Fruit fly (Drosophila melanogaster) whole organism, embryonic: ENCODE data around the gene CG13810.

Experiments used
- Antp ChIP-seq: fragments of 200-800 bp; sonication (Bioruptor generic); optimal IDR thresholded peaks from 3 replicates; lab custom pipeline; 2016; ENCODE audit warnings: missing biosample characterization, missing genetic modification characterization
- Awh ChIP-seq: fragments of 200-800 bp; sonication (Bioruptor generic); IDR thresholded peaks from 2 replicates; pipeline ENCODE4, ENCODE4 v1.3.6; 2022; ENCODE audit warnings: missing biosample characterization, missing genetic modification characterization
- CG10565 ChIP-seq: fragments of 200-800 bp; sonication (Bioruptor generic); optimal IDR thresholded peaks from 3 replicates; lab custom pipeline; 2016; ENCODE audit warnings: missing biosample characterization, mild to moderate bottlenecking, missing genetic modification characterization
- CG11247 ChIP-seq: fragments of 200-800 bp; sonication (Bioruptor generic); IDR thresholded peaks from 2 replicates; pipeline ENCODE4 v1.3.6; 2022; ENCODE audit warnings: missing biosample characterization, missing genetic modification characterization
- CG12299 ChIP-seq: fragments of 200-800 bp; sonication (Bioruptor generic); optimal IDR thresholded peaks from 2 replicates; lab custom pipeline; 2018; ENCODE audit warnings: missing biosample characterization, mild to moderate bottlenecking, missing genetic modification characterization
- CG13123 ChIP-seq: fragments of 200-800 bp; sonication (Bioruptor generic); optimal IDR thresholded peaks from 2 replicates; lab custom pipeline; 2016; ENCODE audit warnings: missing biosample characterization, missing genetic modification characterization
- CG13287 ChIP-seq: fragments of 200-800 bp; sonication (Bioruptor generic); IDR thresholded peaks from 2 replicates; pipeline ENCODE4 v1.3.6; 2022; ENCODE audit warnings: missing biosample characterization, missing genetic modification characterization; ENCODE audit not compliant: partially characterized antibody
- CG14441 ChIP-seq: fragments of 200-800 bp; sonication (Bioruptor generic); IDR thresholded peaks from 2 replicates; pipeline ENCODE4 v1.3.6; 2022; ENCODE audit warnings: missing biosample characterization, missing genetic modification characterization
- CG1602 ChIP-seq: fragments of 200-800 bp; sonication (Bioruptor generic); optimal IDR thresholded peaks from 3 replicates; lab custom pipeline; 2016; ENCODE audit warnings: missing biosample characterization, missing genetic modification characterization
- CG16779 ChIP-seq: fragments of 200-800 bp; sonication (Bioruptor generic); IDR thresholded peaks from 2 replicates; pipeline ENCODE4 v1.3.6; 2022; ENCODE audit warnings: missing biosample characterization, missing genetic modification characterization
- CG17612 ChIP-seq: fragments of 200-800 bp; sonication (Bioruptor generic); IDR thresholded peaks from 2 replicates; pipeline ENCODE4 v1.3.6; 2022; ENCODE audit warnings: missing biosample characterization, missing genetic modification characterization
- CG3726 ChIP-seq: fragments of 200-800 bp; sonication (Bioruptor generic); IDR thresholded peaks from 3 replicates; pipeline ENCODE4, ENCODE4 v1.3.6; 2022; ENCODE audit warnings: missing biosample characterization, missing genetic modification characterization
- CG3995 ChIP-seq: fragments of 200-800 bp; sonication (Bioruptor generic); optimal IDR thresholded peaks from 3 replicates; lab custom pipeline; 2016; ENCODE audit warnings: missing biosample characterization, missing genetic modification characterization
- CG4282 ChIP-seq: fragments of 200-800 bp; sonication (Bioruptor generic); optimal IDR thresholded peaks from 2 replicates; lab custom pipeline; 2016; ENCODE audit warnings: missing biosample characterization, missing genetic modification characterization
- CG4404 ChIP-seq: fragments of 200-800 bp; sonication (Bioruptor generic); IDR thresholded peaks from 2 replicates; pipeline ENCODE4 v1.3.6; 2022; ENCODE audit warnings: missing biosample characterization, missing genetic modification characterization
- CG7987 ChIP-seq: fragments of 200-800 bp; sonication (Bioruptor generic); optimal IDR thresholded peaks from 2 replicates; lab custom pipeline; 2018; ENCODE audit warnings: missing biosample characterization, mild to moderate bottlenecking, missing genetic modification characterization, moderate library complexity
- CG8290 ChIP-seq, 3 experiments: fragments of 200-800 bp; sonication (Bioruptor generic); optimal IDR thresholded peaks; 2 replicates each; lab custom pipeline; 2016 to 2019; ENCODE audit warnings: missing biosample characterization in 3 of 3, missing genetic modification characterization in 3 of 3, mild to moderate bottlenecking in 2 of 3, moderate library complexity in 1 of 3
- CG8944 ChIP-seq: fragments of 200-800 bp; sonication (Bioruptor generic); optimal IDR thresholded peaks from 3 replicates; lab custom pipeline; 2016; ENCODE audit warnings: missing biosample characterization, missing genetic modification characterization
- D19B ChIP-seq: fragments of 200-800 bp; sonication (Bioruptor generic); optimal IDR thresholded peaks from 2 replicates; lab custom pipeline; 2017; ENCODE audit warnings: missing biosample characterization, mild to moderate bottlenecking, missing genetic modification characterization
- Dip2 ChIP-seq: fragments of 200-800 bp; sonication (Bioruptor generic); IDR thresholded peaks from 2 replicates; pipeline ENCODE4 v1.3.6; 2022; ENCODE audit warnings: missing biosample characterization, missing genetic modification characterization
- Dip3 ChIP-seq: fragments of 200-800 bp; sonication (Bioruptor generic); optimal IDR thresholded peaks from 3 replicates; lab custom pipeline; 2016; ENCODE audit warnings: missing biosample characterization, missing genetic modification characterization
- Dref ChIP-seq: fragments of 200-800 bp; sonication (Bioruptor generic); IDR thresholded peaks from 2 replicates; pipeline ENCODE4 v1.3.6; 2022; ENCODE audit warnings: missing biosample characterization, missing genetic modification characterization
- E2f2 ChIP-seq: fragments of 200-800 bp; sonication (Bioruptor generic); IDR thresholded peaks from 2 replicates; pipeline ENCODE4 v1.3.6; 2022; ENCODE audit warnings: missing biosample characterization, missing genetic modification characterization
- H15 ChIP-seq: fragments of 200-800 bp; sonication (Bioruptor generic); IDR thresholded peaks from 3 replicates; pipeline ENCODE4 v1.3.6; 2022; ENCODE audit warnings: missing biosample characterization, missing genetic modification characterization
- Hr3 ChIP-seq: fragments of 200-800 bp; sonication (Bioruptor generic); optimal IDR thresholded peaks from 3 replicates; lab custom pipeline; 2016; ENCODE audit warnings: missing biosample characterization, missing genetic modification characterization
- Hr39 ChIP-seq: fragments of >200 bp; optimal IDR thresholded peaks from 2 replicates; lab custom pipeline; 2017
- Lpt ChIP-seq: fragments of >200 bp; optimal IDR thresholded peaks from 2 replicates; lab custom pipeline; 2018; ENCODE audit warnings: missing biosample characterization, missing genetic modification characterization
- Med ChIP-seq: fragments of 200-800 bp; sonication (Bioruptor generic); peaks from one replicate; lab custom pipeline; 2016; ENCODE audit warnings: missing biosample characterization, missing genetic modification characterization, mild to moderate bottlenecking, inconsistent platforms, moderate library complexity
- Myb ChIP-seq: fragments of 200-800 bp; sonication (Bioruptor generic); optimal IDR thresholded peaks from 2 replicates; lab custom pipeline; 2016; ENCODE audit warnings: missing biosample characterization, missing genetic modification characterization
- Nf-YC ChIP-seq: fragments of 200-800 bp; optimal IDR thresholded peaks from 3 replicates; lab custom pipeline; 2019; ENCODE audit warnings: missing biosample characterization, mild to moderate bottlenecking, missing genetic modification characterization, moderate library complexity
- Sox102F ChIP-seq: fragments of 200-800 bp; sonication (Bioruptor generic); optimal IDR thresholded peaks from 2 replicates; lab custom pipeline; 2018; ENCODE audit warnings: missing biosample characterization, mild to moderate bottlenecking, missing genetic modification characterization, moderate library complexity
- Trl ChIP-seq, 3 experiments: fragments of >200 bp in 2 of 3; fragments of 200-800 bp in 1 of 3; sonication (Bioruptor generic) in 1 of 3; optimal IDR thresholded peaks; 2 replicates in 1 of 3; 3 replicates in 2 of 3; lab custom pipeline; 2016 to 2017; ENCODE audit warnings: missing biosample characterization in 1 of 3, missing genetic modification characterization in 1 of 3
- ara ChIP-seq: fragments of 200-800 bp; sonication (Bioruptor generic); IDR thresholded peaks from 2 replicates; pipeline ENCODE4 v1.3.6; 2022; ENCODE audit warnings: missing biosample characterization, missing genetic modification characterization
- ato ChIP-seq: fragments of 200-800 bp; sonication (Bioruptor generic); IDR thresholded peaks from 2 replicates; pipeline ENCODE4 v1.3.6; 2022; ENCODE audit warnings: missing biosample characterization, missing genetic modification characterization; ENCODE audit not compliant: partially characterized antibody
- bigmax ChIP-seq: fragments of 200-800 bp; sonication (Bioruptor generic); optimal IDR thresholded peaks from 2 replicates; lab custom pipeline; 2018; ENCODE audit warnings: missing biosample characterization, mild to moderate bottlenecking, missing genetic modification characterization
- dan ChIP-seq: fragments of 200-800 bp; sonication (Bioruptor generic); IDR thresholded peaks from 2 replicates; pipeline ENCODE4 v1.3.6; 2022; ENCODE audit warnings: missing biosample characterization, missing genetic modification characterization
- danr ChIP-seq: fragments of 200-800 bp; sonication (Bioruptor generic); IDR thresholded peaks from 2 replicates; pipeline ENCODE4 v1.3.6; 2022; ENCODE audit warnings: missing biosample characterization, missing genetic modification characterization
- dysf ChIP-seq: fragments of 200-800 bp; sonication (Bioruptor generic); IDR thresholded peaks from 3 replicates; pipeline ENCODE4 v1.3.6; 2022; ENCODE audit warnings: missing biosample characterization, missing genetic modification characterization
- en ChIP-seq: fragments of 200-800 bp; sonication (Bioruptor generic); optimal IDR thresholded peaks from 2 replicates; lab custom pipeline; 2016; ENCODE audit warnings: missing biosample characterization, missing genetic modification characterization
- gem ChIP-seq: fragments of 200-800 bp; sonication (Bioruptor generic); optimal IDR thresholded peaks from 2 replicates; lab custom pipeline; 2019; ENCODE audit warnings: missing biosample characterization, mild to moderate bottlenecking, missing genetic modification characterization, moderate library complexity
- ind ChIP-seq: fragments of 200-800 bp; sonication (Bioruptor generic); optimal IDR thresholded peaks from 3 replicates; lab custom pipeline; 2016; ENCODE audit warnings: missing biosample characterization, missing genetic modification characterization
- kah ChIP-seq: fragments of 200-800 bp; sonication (Bioruptor generic); optimal IDR thresholded peaks from 2 replicates; lab custom pipeline; 2018; ENCODE audit warnings: missing biosample characterization, mild to moderate bottlenecking, missing genetic modification characterization
- ken ChIP-seq: fragments of 200-800 bp; sonication (Bioruptor generic); IDR thresholded peaks from 3 replicates; pipeline ENCODE4 v1.3.6; 2022; ENCODE audit warnings: missing biosample characterization, missing genetic modification characterization
- luna ChIP-seq: fragments of 200-800 bp; sonication (Bioruptor generic); optimal IDR thresholded peaks from 2 replicates; lab custom pipeline; 2016; ENCODE audit warnings: missing biosample characterization, missing genetic modification characterization
- oc ChIP-seq: fragments of 200-800 bp; sonication (Bioruptor generic); optimal IDR thresholded peaks from 2 replicates; lab custom pipeline; 2018; ENCODE audit warnings: missing biosample characterization, mild to moderate bottlenecking, missing genetic modification characterization, moderate library complexity
- rib ChIP-seq: fragments of 200-800 bp; sonication (Bioruptor generic); IDR thresholded peaks from 2 replicates; pipeline ENCODE4 v1.3.6; 2022; ENCODE audit warnings: missing biosample characterization, missing genetic modification characterization
- schlank ChIP-seq: fragments of 200-800 bp; sonication (Bioruptor generic); optimal IDR thresholded peaks from 2 replicates; lab custom pipeline; 2018; ENCODE audit warnings: missing biosample characterization, mild to moderate bottlenecking, missing genetic modification characterization
- sima ChIP-seq: fragments of 200-800 bp; sonication (Bioruptor generic); optimal IDR thresholded peaks from 2 replicates; lab custom pipeline; 2016; ENCODE audit warnings: missing biosample characterization, missing genetic modification characterization
- sqz ChIP-seq: fragments of 200-800 bp; sonication (Bioruptor generic); optimal IDR thresholded peaks from 3 replicates; lab custom pipeline; 2018; ENCODE audit warnings: missing biosample characterization, mild to moderate bottlenecking, missing genetic modification characterization
- unpg ChIP-seq: fragments of 200-800 bp; sonication (Bioruptor generic); optimal IDR thresholded peaks from 3 replicates; lab custom pipeline; 2018; ENCODE audit warnings: missing biosample characterization, mild to moderate bottlenecking, missing genetic modification characterization, moderate library complexity
- vnd ChIP-seq: fragments of 200-800 bp; sonication (Bioruptor generic); IDR thresholded peaks from 3 replicates; pipeline ENCODE4 v1.3.6; 2022; ENCODE audit warnings: missing biosample characterization, missing genetic modification characterization; ENCODE audit not compliant: partially characterized antibody
- zfh1 ChIP-seq: fragments of 200-800 bp; sonication (Bioruptor generic); IDR thresholded peaks from 3 replicates; pipeline ENCODE4 v1.3.6; 2022; ENCODE audit warnings: missing biosample characterization, missing genetic modification characterization

CG13810 gene

DNA sequence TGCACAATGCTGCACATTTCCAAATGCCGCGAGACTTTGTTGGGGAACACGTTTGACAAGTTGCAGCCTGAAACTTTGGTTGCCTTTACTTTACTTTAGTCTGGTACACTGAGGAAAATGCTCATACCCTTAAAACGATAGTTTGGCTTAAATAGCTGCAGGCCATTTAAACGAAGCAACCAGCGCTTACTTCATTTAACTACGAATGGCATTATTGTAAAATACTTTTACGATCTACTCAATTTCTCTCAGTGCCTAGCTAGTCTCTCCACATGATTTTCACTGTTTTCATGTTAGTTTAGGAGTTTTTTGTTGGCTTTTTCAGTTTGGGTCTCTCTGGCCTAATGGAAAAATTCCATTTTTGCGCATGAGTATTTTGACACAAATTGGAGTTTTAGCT, 23.7 kb upstream of the CG13810 start (continued):
- TF ChIP-seq D19B (GFP tag; lab: Kevin White, UChicago), result no peak
- TF ChIP-seq schlank (tag; lab: Kevin White, UChicago), result no peak
- TF ChIP-seq Lpt (GFP tag; lab: Kevin White, UChicago), result no peak
- TF ChIP-seq Dip2 (GFP tag; lab: Robert Waterston, UW), result no peak
- peak; percentile 41 for TF ChIP-seq CG4404 (GFP tag; lab: Robert Waterston, UW)
- peak; percentile 66 for TF ChIP-seq Antp (GFP tag; lab: Kevin White, UChicago)
- peak; percentile 85 for TF ChIP-seq dysf
- TF ChIP-seq Dip3 (GFP tag; lab: Kevin White, UChicago), result no peak
- TF ChIP-seq CG1602 (GFP tag; lab: Kevin White, UChicago), result peak; percentile 51
- no peak for TF ChIP-seq CG3995 (GFP tag; lab: Kevin White, UChicago)
- peak; percentile 83 for TF ChIP-seq Sox102F (GFP tag; lab: Kevin White, UChicago)
- no peak for TF ChIP-seq Hr39 (lab: Kevin White, UChicago)
- TF ChIP-seq gem, result peak; percentile 79
- TF ChIP-seq Med (GFP tag; lab: Kevin White, UChicago), result peak; percentile 91
- TF ChIP-seq ken (GFP tag; lab: Robert Waterston, UW), result peak; percentile 88
- TF ChIP-seq rib (GFP tag; lab: Robert Waterston, UW), result no peak
- TF ChIP-seq vnd (GFP tag; lab: Robert Waterston, UW), result no peak
- TF ChIP-seq CG10565 (GFP tag; lab: Kevin White, UChicago), result no peak
- TF ChIP-seq Awh (GFP tag; lab: Robert Waterston, UW), result peak; percentile 90
- TF ChIP-seq sqz (GFP tag; lab: Kevin White, UChicago), result peak; percentile 68
- TF ChIP-seq CG13287, result no peak
- peak; percentile 71 for TF ChIP-seq CG11247 (GFP tag; lab: Robert Waterston, UW)
- peak; percentile 69 for TF ChIP-seq unpg (GFP tag; lab: Kevin White, UChicago)
- TF ChIP-seq CG8944, result peak; percentile 53
- peak; percentile 84 for TF ChIP-seq CG14441
- no peak for TF ChIP-seq bigmax (GFP tag; lab: Kevin White, UChicago)
- peak; percentile 15 for TF ChIP-seq CG13123 (GFP tag; lab: Kevin White, UChicago)
- peak; percentile 71 for TF ChIP-seq CG8290 (GFP tag; optimal IDR thresholded peaks at IDR 0.05; lab: Kevin White, UChicago)
- peak in 1 of 2 experiments; percentile 62 for TF ChIP-seq CG8290 (tag; optimal IDR thresholded peaks at IDR 0.05; lab: Kevin White, UChicago)
- peak; percentile 83; the same call in 2 of the 3 replicates for TF ChIP-seq CG3726 (GFP tag; lab: Robert Waterston, UW)
- peak; percentile 72 for TF ChIP-seq kah (GFP tag; lab: Kevin White, UChicago)
- TF ChIP-seq zfh1 (GFP tag; lab: Robert Waterston, UW), result peak; percentile 87
- peak; percentile 77 for TF ChIP-seq ind (GFP tag; lab: Kevin White, UChicago)
- no peak for TF ChIP-seq Myb
- peak; percentile 49; the same call in 1 of the 2 replicates for TF ChIP-seq danr (GFP tag; lab: Robert Waterston, UW)
- TF ChIP-seq ato, result no peak
- TF ChIP-seq Trl (optimal IDR thresholded peaks at IDR 0.05; lab: Kevin White, UChicago), result no peak
- TF ChIP-seq Trl (GFP tag; optimal IDR thresholded peaks at IDR 0.05; lab: Kevin White, UChicago), result peak; percentile 44
- peak; percentile 22; the same call in 1 of the 2 replicates for TF ChIP-seq CG16779
- TF ChIP-seq Dref (GFP tag; lab: Robert Waterston, UW), result no peak
- no peak for TF ChIP-seq CG4282
- TF ChIP-seq sima, result no peak
- TF ChIP-seq Nf-YC, result peak; percentile 44
- no peak for TF ChIP-seq luna (GFP tag; lab: Kevin White, UChicago)
- TF ChIP-seq CG12299, result peak; percentile 33
- TF ChIP-seq CG7987 (GFP tag; lab: Kevin White, UChicago), result peak; percentile 18
- TF ChIP-seq dan, result 0 out of 2 replicates have a peak, but pooled peaks have one; percentile 12
- peak; percentile 7 for TF ChIP-seq en (GFP tag; lab: Kevin White, UChicago)
- TF ChIP-seq E2f2 (GFP tag; lab: Robert Waterston, UW), result peak; percentile 56; the same call in 1 of the 2 replicates
- peak; percentile 81 for TF ChIP-seq ara (GFP tag; lab: Robert Waterston, UW)
- TF ChIP-seq Hr3 (GFP tag; lab: Kevin White, UChicago), result peak; percentile 19
- peak; percentile 20; the same call in 1 of the 2 replicates for TF ChIP-seq CG17612 (GFP tag; lab: Robert Waterston, UW)
- TF ChIP-seq oc (tag; lab: Kevin White, UChicago), result peak; percentile 54
- peak; percentile 87 for TF ChIP-seq H15 (GFP tag; lab: Robert Waterston, UW)
